Fruit fly (Drosophila melanogaster) whole organism, embryonic: ENCODE measurements around the gene Irbp18.

Experiments
- CG11456 ChIP-seq: fragments of 200-800 bp; sonication (Bioruptor generic); IDR thresholded peaks from 3 replicates; pipeline ENCODE4 v1.3.6; 2022; ENCODE audit warnings: missing biosample characterization, missing genetic modification characterization
- CG12769 ChIP-seq: fragments of 200-800 bp; sonication (Bioruptor generic); optimal IDR thresholded peaks from 2 replicates; lab custom pipeline; 2019; ENCODE audit warnings: missing biosample characterization, mild to moderate bottlenecking, missing genetic modification characterization, moderate library complexity
- CG14441 ChIP-seq: fragments of 200-800 bp; sonication (Bioruptor generic); IDR thresholded peaks from 2 replicates; pipeline ENCODE4 v1.3.6; 2022; ENCODE audit warnings: missing biosample characterization, missing genetic modification characterization
- CG16813 ChIP-seq: fragments of 200-800 bp; sonication (Bioruptor generic); IDR thresholded peaks from 3 replicates; pipeline ENCODE4 v1.3.6; 2022; ENCODE audit warnings: missing biosample characterization, missing genetic modification characterization; ENCODE audit not compliant: partially characterized antibody
- CG17568 ChIP-seq: fragments of 200-800 bp; sonication (Bioruptor generic); optimal IDR thresholded peaks from 2 replicates; lab custom pipeline; 2018; ENCODE audit warnings: missing biosample characterization, mild to moderate bottlenecking, missing genetic modification characterization, moderate library complexity
- CG2199 ChIP-seq: fragments of 200-800 bp; sonication (Bioruptor generic); IDR thresholded peaks from 3 replicates; pipeline ENCODE4 v1.3.6; 2022; ENCODE audit warnings: missing biosample characterization, missing genetic modification characterization
- CG32767 ChIP-seq: fragments of 200-800 bp; sonication (Bioruptor generic); IDR thresholded peaks from 2 replicates; pipeline ENCODE4 v1.3.6; 2022; ENCODE audit warnings: missing biosample characterization, missing genetic modification characterization
- CG32772 ChIP-seq: fragments of 200-800 bp; sonication (Bioruptor generic); IDR thresholded peaks from 2 replicates; pipeline ENCODE4 v1.3.6; 2022; ENCODE audit warnings: missing biosample characterization, missing genetic modification characterization
- CG34224 ChIP-seq: fragments of 200-800 bp; sonication (Bioruptor generic); IDR thresholded peaks from 3 replicates; pipeline ENCODE4 v1.3.6; 2022; ENCODE audit warnings: missing biosample characterization, missing genetic modification characterization; ENCODE audit not compliant: partially characterized antibody
- CG3838 ChIP-seq: fragments of 200-800 bp; sonication (Bioruptor generic); optimal IDR thresholded peaks from 3 replicates; lab custom pipeline; 2016; ENCODE audit warnings: missing biosample characterization, missing genetic modification characterization
- CG42726 ChIP-seq: fragments of 200-800 bp; sonication (Bioruptor generic); IDR thresholded peaks from 2 replicates; pipeline ENCODE4 v1.3.6; 2022; ENCODE audit warnings: missing biosample characterization, missing genetic modification characterization; ENCODE audit not compliant: partially characterized antibody
- CG4404 ChIP-seq: fragments of 200-800 bp; sonication (Bioruptor generic); IDR thresholded peaks from 2 replicates; pipeline ENCODE4 v1.3.6; 2022; ENCODE audit warnings: missing biosample characterization, missing genetic modification characterization
- CG6689 ChIP-seq: fragments of 200-800 bp; sonication (Bioruptor generic); IDR thresholded peaks from 2 replicates; pipeline ENCODE4 v1.3.6; 2022; ENCODE audit warnings: missing biosample characterization, missing genetic modification characterization
- CG6791 ChIP-seq: fragments of 200-800 bp; sonication (Bioruptor generic); IDR thresholded peaks from 3 replicates; pipeline ENCODE4 v1.3.6; 2022; ENCODE audit warnings: missing biosample characterization, missing genetic modification characterization; ENCODE audit not compliant: partially characterized antibody
- CG8089 ChIP-seq: fragments of 200-800 bp; sonication (Bioruptor generic); optimal IDR thresholded peaks from 3 replicates; lab custom pipeline; 2016; ENCODE audit warnings: missing biosample characterization, missing genetic modification characterization
- CG8290 ChIP-seq, 3 experiments: fragments of 200-800 bp; sonication (Bioruptor generic); optimal IDR thresholded peaks; 2 replicates each; lab custom pipeline; 2016 to 2019; ENCODE audit warnings: missing biosample characterization in 3 of 3, missing genetic modification characterization in 3 of 3, mild to moderate bottlenecking in 2 of 3, moderate library complexity in 1 of 3
- CG8765 ChIP-seq: fragments of 200-800 bp; sonication (Bioruptor generic); IDR thresholded peaks from 2 replicates; pipeline ENCODE4 v1.3.6; 2022; ENCODE audit warnings: missing biosample characterization, missing genetic modification characterization
- CG9215 ChIP-seq: fragments of 200-800 bp; sonication (Bioruptor generic); IDR thresholded peaks from 2 replicates; pipeline ENCODE4 v1.3.6; 2022; ENCODE audit warnings: missing biosample characterization, missing genetic modification characterization
- CrebB ChIP-seq: fragments of 200-800 bp; sonication (Bioruptor generic); optimal IDR thresholded peaks from 3 replicates; lab custom pipeline; 2018; ENCODE audit warnings: missing biosample characterization, mild to moderate bottlenecking, missing genetic modification characterization
- Ets65A ChIP-seq: fragments of 200-800 bp; sonication (Bioruptor generic); peaks from one replicate; lab custom pipeline; 2016; ENCODE audit warnings: missing biosample characterization, missing genetic modification characterization
- H2.0 ChIP-seq: fragments of 200-800 bp; sonication (Bioruptor generic); IDR thresholded peaks from 2 replicates; pipeline ENCODE4 v1.3.6; 2022; ENCODE audit warnings: missing biosample characterization, missing genetic modification characterization
- MBD-R2 ChIP-seq: fragments of 200-800 bp; sonication (Bioruptor generic); IDR thresholded peaks from 2 replicates; pipeline ENCODE4 v1.3.6; 2022; ENCODE audit warnings: missing biosample characterization, missing genetic modification characterization
- Mrtf ChIP-seq: fragments of 200-800 bp; sonication (Bioruptor generic); IDR thresholded peaks from 3 replicates; pipeline ENCODE4 v1.3.6; 2022; ENCODE audit warnings: missing biosample characterization, missing genetic modification characterization
- NFAT ChIP-seq: fragments of 200-800 bp; sonication (Bioruptor generic); IDR thresholded peaks from 2 replicates; pipeline ENCODE4 v1.3.6; 2022; ENCODE audit warnings: missing biosample characterization, missing genetic modification characterization
- Trl ChIP-seq, 3 experiments: fragments of >200 bp in 2 of 3; fragments of 200-800 bp in 1 of 3; sonication (Bioruptor generic) in 1 of 3; optimal IDR thresholded peaks; 2 replicates in 1 of 3; 3 replicates in 2 of 3; lab custom pipeline; 2016 to 2017; ENCODE audit warnings: missing biosample characterization in 1 of 3, missing genetic modification characterization in 1 of 3
- Xbp1 ChIP-seq: fragments of 200-800 bp; sonication (Bioruptor generic); optimal IDR thresholded peaks from 3 replicates; lab custom pipeline; 2016; ENCODE audit warnings: missing biosample characterization, mild to moderate bottlenecking, missing genetic modification characterization
- al ChIP-seq: fragments of 200-800 bp; sonication (Bioruptor generic); IDR thresholded peaks from 2 replicates; pipeline ENCODE4 v1.3.6; 2022; ENCODE audit warnings: missing biosample characterization, missing genetic modification characterization
- bbx ChIP-seq: fragments of 200-800 bp; sonication (Bioruptor generic); IDR thresholded peaks from 2 replicates; pipeline ENCODE4 v1.3.6; 2022; ENCODE audit warnings: missing biosample characterization, missing genetic modification characterization; ENCODE audit not compliant: partially characterized antibody
- caup ChIP-seq: fragments of 200-800 bp; sonication (Bioruptor generic); optimal IDR thresholded peaks from 3 replicates; lab custom pipeline; 2017; ENCODE audit warnings: missing biosample characterization, mild to moderate bottlenecking, missing genetic modification characterization, moderate library complexity; ENCODE audit not compliant: severe bottlenecking
- crol ChIP-seq: fragments of 200-800 bp; sonication (Bioruptor generic); IDR thresholded peaks from 2 replicates; pipeline ENCODE4 v1.3.6; 2022; ENCODE audit warnings: missing biosample characterization, missing genetic modification characterization
- dysf ChIP-seq: fragments of 200-800 bp; sonication (Bioruptor generic); IDR thresholded peaks from 3 replicates; pipeline ENCODE4 v1.3.6; 2022; ENCODE audit warnings: missing biosample characterization, missing genetic modification characterization
- ken ChIP-seq: fragments of 200-800 bp; sonication (Bioruptor generic); IDR thresholded peaks from 3 replicates; pipeline ENCODE4 v1.3.6; 2022; ENCODE audit warnings: missing biosample characterization, missing genetic modification characterization
- lmd ChIP-seq: fragments of 200-800 bp; sonication (Bioruptor generic); IDR thresholded peaks from 2 replicates; pipeline ENCODE4 v1.3.6; 2022; ENCODE audit warnings: missing biosample characterization, missing genetic modification characterization
- mam ChIP-seq: fragments of 200-800 bp; sonication (Bioruptor generic); optimal IDR thresholded peaks from 3 replicates; lab custom pipeline; 2016; ENCODE audit warnings: missing biosample characterization, missing genetic modification characterization
- p53 ChIP-seq: fragments of 200-800 bp; sonication (Bioruptor generic); optimal IDR thresholded peaks from 2 replicates; lab custom pipeline; 2016; ENCODE audit warnings: missing biosample characterization, missing genetic modification characterization
- row ChIP-seq: fragments of 200-800 bp; sonication (Bioruptor generic); IDR thresholded peaks from 3 replicates; pipeline ENCODE4 v1.3.6; 2022; ENCODE audit warnings: missing biosample characterization, missing genetic modification characterization
- sens-2 ChIP-seq: fragments of 200-800 bp; sonication (Bioruptor generic); IDR thresholded peaks from 2 replicates; pipeline ENCODE4 v1.3.6; 2022; ENCODE audit warnings: missing biosample characterization, missing genetic modification characterization
- sisA ChIP-seq: fragments of 200-800 bp; sonication (Bioruptor generic); IDR thresholded peaks from 2 replicates; pipeline ENCODE4 v1.3.6; 2022; ENCODE audit warnings: missing biosample characterization, missing genetic modification characterization
- stwl ChIP-seq: fragments of 200-800 bp; sonication (Bioruptor generic); optimal IDR thresholded peaks from 3 replicates; lab custom pipeline; 2018; ENCODE audit warnings: missing biosample characterization, mild to moderate bottlenecking, missing genetic modification characterization, moderate library complexity
- sug ChIP-seq: fragments of 200-800 bp; optimal IDR thresholded peaks from 2 replicates; lab custom pipeline; 2019; ENCODE audit warnings: missing biosample characterization, mild to moderate bottlenecking, missing genetic modification characterization, moderate library complexity
- zfh2 ChIP-seq: fragments of 200-800 bp; sonication (Bioruptor generic); optimal IDR thresholded peaks from 2 replicates; lab custom pipeline; 2016; ENCODE audit warnings: missing biosample characterization, missing genetic modification characterization

Irbp18 gene

dm6 chr3L:11119396-11119900, 21.5 kb upstream of the Irbp18 start (continued):
- 0 out of 3 replicates have a peak, but pooled peaks have one; percentile 70 for TF ChIP-seq CG11456 (GFP tag; lab: Robert Waterston, UW)
- TF ChIP-seq CG32767 (GFP tag; lab: Robert Waterston, UW): peak; percentile 16; the same call in 1 of the 2 replicates
- TF ChIP-seq NFAT: peak; percentile 52; the same call in 1 of the 2 replicates
- TF ChIP-seq stwl: peak; percentile 1
- 0 out of 3 replicates have a peak, but pooled peaks have one; percentile 51 for TF ChIP-seq CG34224 (GFP tag; lab: Robert Waterston, UW)
- TF ChIP-seq sug (tag; lab: Kevin White, UChicago): peak; percentile 83
- peak; percentile 57; the same call in 1 of the 3 replicates for TF ChIP-seq CG2199
- peak; percentile 14 for TF ChIP-seq Xbp1
- no peak for TF ChIP-seq CG8765 (GFP tag; lab: Robert Waterston, UW)
- TF ChIP-seq p53 (GFP tag; lab: Kevin White, UChicago): peak; percentile 93
- TF ChIP-seq Trl (optimal IDR thresholded peaks at IDR 0.05; lab: Kevin White, UChicago): peak in 1 of 2 experiments; percentile 5
- peak; percentile 10 for TF ChIP-seq Trl (GFP tag; optimal IDR thresholded peaks at IDR 0.05; lab: Kevin White, UChicago)
- TF ChIP-seq bbx (GFP tag; lab: Robert Waterston, UW): peak; percentile 49
- TF ChIP-seq sisA (GFP tag; lab: Robert Waterston, UW): peak; percentile 54
- TF ChIP-seq CG4404 (GFP tag; lab: Robert Waterston, UW): 0 out of 2 replicates have a peak, but pooled peaks have one; percentile 10
- no peak for TF ChIP-seq sens-2 (GFP tag; lab: Robert Waterston, UW)
- peak; percentile 40; the same call in 1 of the 2 replicates for TF ChIP-seq al
- TF ChIP-seq caup (GFP tag; lab: Kevin White, UChicago): no peak
- no peak for TF ChIP-seq CG8089 (GFP tag; lab: Kevin White, UChicago)
- TF ChIP-seq ken (GFP tag; lab: Robert Waterston, UW): 0 out of 3 replicates have a peak, but pooled peaks have one; percentile 25
- peak; percentile 5; the same call in 1 of the 2 replicates for TF ChIP-seq H2.0 (GFP tag; lab: Robert Waterston, UW)
- TF ChIP-seq Ets65A (GFP tag; lab: Kevin White, UChicago): peak; percentile 53
- peak; percentile 38; the same call in 1 of the 3 replicates for TF ChIP-seq dysf (GFP tag; lab: Robert Waterston, UW)
- 0 out of 3 replicates have a peak, but pooled peaks have one; percentile 37 for TF ChIP-seq CG6791 (GFP tag; lab: Robert Waterston, UW)
- TF ChIP-seq CG14441 (GFP tag; lab: Robert Waterston, UW): peak; percentile 54; the same call in 1 of the 2 replicates
- no peak for TF ChIP-seq CrebB (tag; lab: Kevin White, UChicago)
- peak; percentile 45 for TF ChIP-seq lmd (GFP tag; lab: Robert Waterston, UW)
- TF ChIP-seq CG16813 (GFP tag; lab: Robert Waterston, UW): 0 out of 3 replicates have a peak, but pooled peaks have one; percentile 13
- TF ChIP-seq CG8290 (GFP tag; optimal IDR thresholded peaks at IDR 0.05; lab: Kevin White, UChicago): no peak
- peak in 1 of 2 experiments; percentile 59 for TF ChIP-seq CG8290 (tag; optimal IDR thresholded peaks at IDR 0.05; lab: Kevin White, UChicago)
- TF ChIP-seq mam: peak; percentile 42
- peak; percentile 7 for TF ChIP-seq CG12769 (tag; lab: Kevin White, UChicago)
- TF ChIP-seq CG6689 (GFP tag; lab: Robert Waterston, UW): no peak
- 0 out of 2 replicates have a peak, but pooled peaks have one; percentile 13 for TF ChIP-seq MBD-R2
- TF ChIP-seq CG3838: no peak
- peak; percentile 61 for TF ChIP-seq CG17568 (GFP tag; lab: Kevin White, UChicago)
- TF ChIP-seq zfh2 (GFP tag; lab: Kevin White, UChicago): peak; percentile 32
- peak; percentile 55 for TF ChIP-seq CG32772
- 0 out of 3 replicates have a peak, but pooled peaks have one; percentile 28 for TF ChIP-seq Mrtf (GFP tag; lab: Robert Waterston, UW)
- TF ChIP-seq CG42726 (GFP tag; lab: Robert Waterston, UW): 0 out of 2 replicates have a peak, but pooled peaks have one; percentile 10
- peak; percentile 77 for TF ChIP-seq crol (GFP tag; lab: Robert Waterston, UW)
- peak; percentile 44 for TF ChIP-seq row
- peak; percentile 84 for TF ChIP-seq CG9215 (GFP tag; lab: Robert Waterston, UW)
